Fruit fly (Drosophila melanogaster) whole organism, embryonic: ENCODE data around the gene CG4733.

Experiments
- Antp ChIP-seq: fragments of 200-800 bp; sonication (Bioruptor generic); optimal IDR thresholded peaks from 3 replicates; lab custom pipeline; 2016; ENCODE audit warnings: missing biosample characterization, missing genetic modification characterization
- Asciz ChIP-seq: fragments of 200-800 bp; sonication (Bioruptor generic); optimal IDR thresholded peaks from 2 replicates; lab custom pipeline; 2017; ENCODE audit warnings: missing biosample characterization, mild to moderate bottlenecking, missing genetic modification characterization, missing genetic modification reagents
- Blimp-1 ChIP-seq: fragments of 200-800 bp; sonication (Bioruptor generic); optimal IDR thresholded peaks from 3 replicates; lab custom pipeline; 2018; ENCODE audit warnings: missing biosample characterization, missing genetic modification characterization, mild to moderate bottlenecking, moderate library complexity, missing genetic modification reagents
- CG1024 ChIP-seq: fragments of 200-800 bp; sonication (Bioruptor generic); IDR thresholded peaks from 2 replicates; pipeline ENCODE4 v1.3.6; 2022; ENCODE audit warnings: missing biosample characterization, missing genetic modification characterization
- CG11247 ChIP-seq: fragments of 200-800 bp; sonication (Bioruptor generic); IDR thresholded peaks from 2 replicates; pipeline ENCODE4 v1.3.6; 2022; ENCODE audit warnings: missing biosample characterization, missing genetic modification characterization
- CG13624 ChIP-seq: fragments of 200-800 bp; sonication (Bioruptor generic); optimal IDR thresholded peaks from 2 replicates; lab custom pipeline; 2016; ENCODE audit warnings: missing biosample characterization, missing genetic modification characterization
- CG14050 ChIP-seq: fragments of 200-800 bp; sonication (Bioruptor generic); IDR thresholded peaks from 3 replicates; pipeline ENCODE4 v1.3.6; 2022; ENCODE audit warnings: missing biosample characterization, missing genetic modification characterization
- CG14441 ChIP-seq: fragments of 200-800 bp; sonication (Bioruptor generic); IDR thresholded peaks from 2 replicates; pipeline ENCODE4 v1.3.6; 2022; ENCODE audit warnings: missing biosample characterization, missing genetic modification characterization
- CG14710 ChIP-seq: fragments of 200-800 bp; sonication (Bioruptor generic); optimal IDR thresholded peaks from 3 replicates; lab custom pipeline; 2019; ENCODE audit warnings: missing biosample characterization, mild to moderate bottlenecking, missing genetic modification characterization, moderate library complexity
- CG15073 ChIP-seq: fragments of 200-800 bp; sonication (Bioruptor generic); optimal IDR thresholded peaks from 2 replicates; lab custom pipeline; 2016; ENCODE audit warnings: missing biosample characterization, missing genetic modification characterization
- CG17568 ChIP-seq: fragments of 200-800 bp; sonication (Bioruptor generic); optimal IDR thresholded peaks from 2 replicates; lab custom pipeline; 2018; ENCODE audit warnings: missing biosample characterization, mild to moderate bottlenecking, missing genetic modification characterization, moderate library complexity
- CG17912 ChIP-seq: fragments of 200-800 bp; sonication (Bioruptor generic); optimal IDR thresholded peaks from 2 replicates; lab custom pipeline; 2018; ENCODE audit warnings: missing biosample characterization, mild to moderate bottlenecking, missing genetic modification characterization
- CG1832 ChIP-seq: fragments of 200-800 bp; sonication (Bioruptor generic); optimal IDR thresholded peaks from 2 replicates; lab custom pipeline; 2017; ENCODE audit warnings: missing biosample characterization, mild to moderate bottlenecking, missing genetic modification characterization, inconsistent platforms
- CG30020 ChIP-seq: fragments of 200-800 bp; optimal IDR thresholded peaks from 2 replicates; lab custom pipeline; 2019; ENCODE audit warnings: missing biosample characterization, mild to moderate bottlenecking, missing genetic modification characterization, moderate library complexity
- CG31441 ChIP-seq: fragments of 200-800 bp; sonication (Bioruptor generic); IDR thresholded peaks from 2 replicates; pipeline ENCODE4 v1.3.6; 2022; ENCODE audit warnings: missing biosample characterization, missing genetic modification characterization
- CG3281 ChIP-seq: fragments of 200-800 bp; sonication (Bioruptor generic); optimal IDR thresholded peaks from 3 replicates; lab custom pipeline; 2017; ENCODE audit warnings: missing biosample characterization, mild to moderate bottlenecking, missing genetic modification characterization
- CG33557 ChIP-seq: fragments of 200-800 bp; sonication (Bioruptor generic); optimal IDR thresholded peaks from 2 replicates; lab custom pipeline; 2019; ENCODE audit warnings: missing biosample characterization, mild to moderate bottlenecking, missing genetic modification characterization, moderate library complexity
- CG34422 ChIP-seq: fragments of 200-800 bp; sonication (Bioruptor generic); IDR thresholded peaks from 3 replicates; pipeline ENCODE4 v1.3.6; 2022; ENCODE audit warnings: missing biosample characterization, missing genetic modification characterization
- CG3995 ChIP-seq: fragments of 200-800 bp; sonication (Bioruptor generic); optimal IDR thresholded peaks from 3 replicates; lab custom pipeline; 2016; ENCODE audit warnings: missing biosample characterization, missing genetic modification characterization
- CG4360 ChIP-seq: fragments of 200-800 bp; sonication (Bioruptor generic); IDR thresholded peaks from 2 replicates; pipeline ENCODE4 v1.3.6; 2022; ENCODE audit warnings: missing biosample characterization, missing genetic modification characterization
- CG6854 ChIP-seq: fragments of 200-800 bp; sonication (Bioruptor generic); optimal IDR thresholded peaks from 3 replicates; lab custom pipeline; 2017; ENCODE audit warnings: missing biosample characterization, mild to moderate bottlenecking, missing genetic modification characterization
- CG8281 ChIP-seq: fragments of 200-800 bp; sonication (Bioruptor generic); optimal IDR thresholded peaks from 2 replicates; lab custom pipeline; 2018; ENCODE audit warnings: missing biosample characterization, mild to moderate bottlenecking, missing genetic modification characterization, moderate library complexity
- Hr78 ChIP-seq, 2 experiments: fragments of 200-800 bp in 1 of 2; fragments of >200 bp in 1 of 2; sonication (Bioruptor generic) in 1 of 2; optimal IDR thresholded peaks; 2 replicates each; lab custom pipeline; 2017 to 2019; ENCODE audit warnings: missing biosample characterization in 2 of 2, missing genetic modification characterization in 2 of 2, mild to moderate bottlenecking in 1 of 2, moderate library complexity in 1 of 2
- MESR4 ChIP-seq: fragments of 200-800 bp; sonication (Bioruptor generic); optimal IDR thresholded peaks from 2 replicates; lab custom pipeline; 2018; ENCODE audit warnings: missing biosample characterization, mild to moderate bottlenecking, missing genetic modification characterization, moderate library complexity
- Sox100B ChIP-seq: fragments of 200-800 bp; sonication (Bioruptor generic); optimal IDR thresholded peaks from 3 replicates; lab custom pipeline; 2018; ENCODE audit warnings: missing biosample characterization, mild to moderate bottlenecking, missing genetic modification characterization
- Sry-δ ChIP-seq: fragments of 200-800 bp; sonication (Bioruptor generic); optimal IDR thresholded peaks from 2 replicates; lab custom pipeline; 2016; ENCODE audit warnings: missing biosample characterization, missing genetic modification characterization
- Trl ChIP-seq, 3 experiments: fragments of >200 bp in 2 of 3; fragments of 200-800 bp in 1 of 3; sonication (Bioruptor generic) in 1 of 3; optimal IDR thresholded peaks; 2 replicates in 1 of 3; 3 replicates in 2 of 3; lab custom pipeline; 2016 to 2017; ENCODE audit warnings: missing biosample characterization in 1 of 3, missing genetic modification characterization in 1 of 3
- ap ChIP-seq: fragments of 200-800 bp; sonication (Bioruptor generic); IDR thresholded peaks from 2 replicates; pipeline ENCODE4 v1.3.6; 2022; ENCODE audit warnings: missing biosample characterization, missing genetic modification characterization
- emc ChIP-seq: fragments of 200-800 bp; sonication (Bioruptor generic); optimal IDR thresholded peaks from 2 replicates; lab custom pipeline; 2016; ENCODE audit warnings: missing biosample characterization, missing genetic modification characterization
- fd96Cb ChIP-seq: fragments of 200-800 bp; sonication (Bioruptor generic); optimal IDR thresholded peaks from 2 replicates; lab custom pipeline; 2018; ENCODE audit warnings: missing biosample characterization, mild to moderate bottlenecking, missing genetic modification characterization, moderate library complexity
- gcm ChIP-seq: fragments of 200-800 bp; sonication (Bioruptor generic); optimal IDR thresholded peaks from 2 replicates; lab custom pipeline; 2019; ENCODE audit warnings: missing biosample characterization, mild to moderate bottlenecking, missing genetic modification characterization, moderate library complexity
- hbn ChIP-seq: fragments of 200-800 bp; sonication (Bioruptor generic); IDR thresholded peaks from 2 replicates; pipeline ENCODE4 v1.3.6; 2022; ENCODE audit warnings: missing biosample characterization, missing genetic modification characterization; ENCODE audit not compliant: partially characterized antibody
- ind ChIP-seq: fragments of 200-800 bp; sonication (Bioruptor generic); optimal IDR thresholded peaks from 3 replicates; lab custom pipeline; 2016; ENCODE audit warnings: missing biosample characterization, missing genetic modification characterization
- inv ChIP-seq: fragments of 200-800 bp; sonication (Bioruptor generic); IDR thresholded peaks from 2 replicates; pipeline ENCODE4 v1.3.6; 2022; ENCODE audit warnings: missing biosample characterization, missing genetic modification characterization; ENCODE audit not compliant: partially characterized antibody
- kah ChIP-seq: fragments of 200-800 bp; sonication (Bioruptor generic); optimal IDR thresholded peaks from 2 replicates; lab custom pipeline; 2018; ENCODE audit warnings: missing biosample characterization, mild to moderate bottlenecking, missing genetic modification characterization
- lov ChIP-seq, 2 experiments: fragments of 200-800 bp in 1 of 2; fragments of >200 bp in 1 of 2; sonication (Bioruptor generic) in 1 of 2; IDR thresholded peaks in 1 of 2; optimal IDR thresholded peaks in 1 of 2; 2 replicates in 1 of 2; 3 replicates in 1 of 2; pipeline versions ENCODE4 v1.3.6 to Lab custom; 2017 to 2022; ENCODE audit warnings: missing biosample characterization in 1 of 2, missing genetic modification characterization in 1 of 2
- pfk ChIP-seq: fragments of 200-800 bp; sonication (Bioruptor generic); optimal IDR thresholded peaks from 2 replicates; lab custom pipeline; 2018; ENCODE audit warnings: missing biosample characterization, mild to moderate bottlenecking, missing genetic modification characterization, moderate library complexity
- pita ChIP-seq: fragments of 200-800 bp; sonication (Bioruptor generic); optimal IDR thresholded peaks from 2 replicates; lab custom pipeline; 2017; ENCODE audit warnings: missing biosample characterization, mild to moderate bottlenecking, missing genetic modification characterization
- ranshi ChIP-seq: fragments of 200-800 bp; sonication (Bioruptor generic); IDR thresholded peaks from 2 replicates; pipeline ENCODE4 v1.3.6; 2022; ENCODE audit warnings: missing biosample characterization, missing genetic modification characterization
- salm ChIP-seq: fragments of 200-800 bp; sonication (Bioruptor generic); optimal IDR thresholded peaks from 2 replicates; lab custom pipeline; 2018; ENCODE audit warnings: missing biosample characterization, mild to moderate bottlenecking, missing genetic modification characterization
- schlank ChIP-seq: fragments of 200-800 bp; sonication (Bioruptor generic); optimal IDR thresholded peaks from 2 replicates; lab custom pipeline; 2018; ENCODE audit warnings: missing biosample characterization, mild to moderate bottlenecking, missing genetic modification characterization
- sd ChIP-seq: fragments of 200-800 bp; sonication (Bioruptor generic); optimal IDR thresholded peaks from 3 replicates; lab custom pipeline; 2018; ENCODE audit warnings: missing biosample characterization, mild to moderate bottlenecking, missing genetic modification characterization, moderate library complexity
- shn ChIP-seq: fragments of 200-800 bp; sonication (Bioruptor generic); optimal IDR thresholded peaks from 3 replicates; lab custom pipeline; 2016; ENCODE audit warnings: missing biosample characterization, missing genetic modification characterization
- sqz ChIP-seq: fragments of 200-800 bp; sonication (Bioruptor generic); optimal IDR thresholded peaks from 3 replicates; lab custom pipeline; 2018; ENCODE audit warnings: missing biosample characterization, mild to moderate bottlenecking, missing genetic modification characterization
- sr ChIP-seq: fragments of 200-800 bp; sonication (Bioruptor generic); IDR thresholded peaks from 3 replicates; pipeline ENCODE4 v1.3.6; 2022; ENCODE audit warnings: missing biosample characterization, missing genetic modification characterization
- tin ChIP-seq: fragments of 200-800 bp; sonication (Bioruptor generic); optimal IDR thresholded peaks from 3 replicates; lab custom pipeline; 2016; ENCODE audit warnings: missing biosample characterization, missing genetic modification characterization
- trh ChIP-seq: fragments of 200-800 bp; sonication (Bioruptor generic); optimal IDR thresholded peaks from 2 replicates; lab custom pipeline; 2016; ENCODE audit warnings: missing biosample characterization, missing genetic modification characterization
- zen2 ChIP-seq: fragments of 200-800 bp; sonication (Bioruptor generic); IDR thresholded peaks from 3 replicates; pipeline ENCODE4 v1.3.6; 2022; ENCODE audit warnings: missing biosample characterization, missing genetic modification characterization; ENCODE audit not compliant: partially characterized antibody
- zf30C ChIP-seq: fragments of 200-800 bp; sonication (Bioruptor generic); optimal IDR thresholded peaks from 3 replicates; lab custom pipeline; 2018; ENCODE audit warnings: missing biosample characterization, mild to moderate bottlenecking, missing genetic modification characterization

Gene CG4733

dm6 chr3R:19892046-19892445 is 1.6 kb downstream of the CG4733 start:
- TF ChIP-seq Blimp-1 (GFP tag; lab: Kevin White, UChicago) (no peak), trh (GFP tag; lab: Kevin White, UChicago) (peak; percentile 16), CG15073 (GFP tag; lab: Kevin White, UChicago) (no peak), inv (GFP tag; lab: Robert Waterston, UW) (peak; percentile 27; the same call in 1 of the 2 replicates), ind (peak; percentile 80), CG14050 (GFP tag; lab: Robert Waterston, UW) (peak; percentile 38; the same call in 1 of the 3 replicates), pfk (no peak), Sox100B (GFP tag; lab: Kevin White, UChicago) (peak; percentile 51), CG1832 (GFP tag; lab: Kevin White, UChicago) (no peak), kah (peak; percentile 35), zf30C (GFP tag; lab: Kevin White, UChicago) (no peak), CG11247 (GFP tag; lab: Robert Waterston, UW) (peak; percentile 65), hbn (GFP tag; lab: Robert Waterston, UW) (no peak), sd (tag; lab: Kevin White, UChicago) (peak; percentile 46), Hr78 (GFP tag; optimal IDR thresholded peaks at IDR 0.05; lab: Kevin White, UChicago) (peak in 1 of 2 experiments; percentile 13), CG31441 (peak; percentile 77), ap (peak; percentile 57), shn (GFP tag; lab: Kevin White, UChicago) (peak; percentile 75), tin (GFP tag; lab: Kevin White, UChicago) (peak; percentile 74), emc (peak; percentile 58), CG1024 (GFP tag; lab: Robert Waterston, UW) (no peak), sqz (GFP tag; lab: Kevin White, UChicago) (no peak), sr (GFP tag; lab: Robert Waterston, UW) (no peak), Trl (optimal IDR thresholded peaks at IDR 0.05; lab: Kevin White, UChicago) (no peak), Trl (GFP tag; optimal IDR thresholded peaks at IDR 0.05; lab: Kevin White, UChicago) (peak; percentile 78), CG33557 (GFP tag; lab: Kevin White, UChicago) (peak; percentile 40), Antp (GFP tag; lab: Kevin White, UChicago) (peak; percentile 85), CG30020 (no peak), CG4360 (GFP tag; lab: Robert Waterston, UW) (0 out of 2 replicates have a peak, but pooled peaks have one; percentile 33), CG14441 (GFP tag; lab: Robert Waterston, UW) (peak; percentile 87), pita (GFP tag; lab: Kevin White, UChicago) (no peak), CG17568 (GFP tag; lab: Kevin White, UChicago) (peak; percentile 59), CG6854 (GFP tag; lab: Kevin White, UChicago) (peak; percentile 44), CG3281 (GFP tag; lab: Kevin White, UChicago) (peak; percentile 72), schlank (tag; lab: Kevin White, UChicago) (peak; percentile 27), CG34422 (peak; percentile 83), CG13624 (GFP tag; lab: Kevin White, UChicago) (peak; percentile 49), MESR4 (GFP tag; lab: Kevin White, UChicago) (no peak), gcm (GFP tag; lab: Kevin White, UChicago) (peak; percentile 55), CG3995 (GFP tag; lab: Kevin White, UChicago) (no peak), CG8281 (peak; percentile 50), lov (optimal IDR thresholded peaks at IDR 0.05; lab: Kevin White, UChicago) (no peak), lov (GFP tag; IDR thresholded peaks at IDR 0.05; lab: Robert Waterston, UW) (0 out of 3 replicates have a peak, but pooled peaks have one; percentile 47), salm (peak; percentile 60), zen2 (GFP tag; lab: Robert Waterston, UW) (peak; percentile 33; the same call in 1 of the 3 replicates), ranshi (peak; percentile 64; the same call in 1 of the 2 replicates), CG17912 (GFP tag; lab: Kevin White, UChicago) (peak; percentile 14), Sry-δ (GFP tag; lab: Kevin White, UChicago) (peak; percentile 20), Asciz (peak; percentile 63), fd96Cb (peak; percentile 76), CG14710 (tag; lab: Kevin White, UChicago) (peak; percentile 41)
